Worm (Caenorhabditis elegans) whole organism, young adult: ENCODE data around the gene math-34.
"Not testable (repeated sequence)": the region's sequence is repeated elsewhere in the genome, so short reads cannot be mapped to it uniquely, and the experiment has no call there.

ENCODE experiments used
- C17E4.6 ChIP-seq: fragments of 200-800 bp; sonication (Bioruptor generic); IDR thresholded peaks from 2 replicates; pipeline ENCODE4 v1.3.6; 2022; ENCODE audit warnings: missing genetic modification reagents, missing genetic modification characterization, missing compliant biosample characterization
- F10E7.11 ChIP-seq: sonication (generic microtip); optimal IDR thresholded peaks from 2 replicates; lab custom pipeline; 2017; ENCODE audit warnings: mild to moderate bottlenecking, missing genetic modification characterization, moderate library complexity, missing compliant biosample characterization
- F23B12.7 ChIP-seq: sonication (generic microtip); optimal IDR thresholded peaks from 2 replicates; lab custom pipeline; 2017; ENCODE audit warnings: missing genetic modification characterization, mild to moderate bottlenecking, missing compliant biosample characterization, antibody characterized with exemption, moderate library complexity; ENCODE audit not compliant: insufficient read depth
- F49E8.2 ChIP-seq: sonication (generic microtip); optimal IDR thresholded peaks from 3 replicates; lab custom pipeline; 2017; ENCODE audit warnings: missing genetic modification characterization, mild to moderate bottlenecking, missing compliant biosample characterization, antibody characterized with exemption, moderate library complexity; ENCODE audit not compliant: insufficient read depth
- F52B5.7 ChIP-seq: sonication (generic microtip); optimal IDR thresholded peaks from 2 replicates; lab custom pipeline; 2016; ENCODE audit warnings: mild to moderate bottlenecking, missing genetic modification characterization, missing compliant biosample characterization
- K12H6.12 ChIP-seq: fragments of 200-800 bp; sonication (Bioruptor generic); optimal IDR thresholded peaks from 2 replicates; lab custom pipeline; 2018; ENCODE audit warnings: mild to moderate bottlenecking, missing genetic modification characterization, missing compliant biosample characterization
- T26A5.8 ChIP-seq: sonication (generic microtip); optimal IDR thresholded peaks from 2 replicates; lab custom pipeline; 2016; ENCODE audit warnings: missing genetic modification characterization, missing compliant biosample characterization
- Y95B8A.8 ChIP-seq: fragments of 200-800 bp; sonication (Bioruptor generic); IDR thresholded peaks from 2 replicates; pipeline ENCODE4 v1.3.6; 2022; ENCODE audit warnings: missing genetic modification reagents, missing genetic modification characterization, missing compliant biosample characterization
- ZK185.1 ChIP-seq: sonication (generic microtip); optimal IDR thresholded peaks from 2 replicates; lab custom pipeline; 2016; ENCODE audit warnings: mild to moderate bottlenecking, missing genetic modification characterization, missing compliant biosample characterization; ENCODE audit not compliant: poor library complexity, severe bottlenecking
- akir-1 ChIP-seq: fragments of 200-800 bp; sonication (Bioruptor generic); optimal IDR thresholded peaks from 2 replicates; lab custom pipeline; 2018; ENCODE audit warnings: mild to moderate bottlenecking, missing genetic modification characterization, moderate library complexity, missing compliant biosample characterization
- attf-5 ChIP-seq: fragments of 200-800 bp; sonication (Bioruptor generic); optimal IDR thresholded peaks from 2 replicates; lab custom pipeline; 2018; ENCODE audit warnings: mild to moderate bottlenecking, missing genetic modification characterization, missing compliant biosample characterization
- cebp-1 ChIP-seq, 2 experiments: fragments of 200-800 bp in 1 of 2; sonication (Bioruptor generic) in 1 of 2; sonication (generic microtip) in 1 of 2; IDR thresholded peaks in 1 of 2; optimal IDR thresholded peaks in 1 of 2; 2 replicates each; pipeline versions ENCODE4 v1.3.6 to Lab custom; 2017 to 2022; ENCODE audit warnings: missing compliant biosample characterization in 2 of 2, missing genetic modification characterization in 2 of 2, mild to moderate bottlenecking in 1 of 2, missing genetic modification reagents in 1 of 2, moderate library complexity in 1 of 2
- ceh-27 ChIP-seq: fragments of 200-800 bp; sonication (Bioruptor generic); optimal IDR thresholded peaks from 2 replicates; lab custom pipeline; 2018; ENCODE audit warnings: mild to moderate bottlenecking, missing genetic modification characterization, moderate library complexity, missing compliant biosample characterization
- ceh-58 ChIP-seq: fragments of 200-800 bp; sonication (Bioruptor generic); IDR thresholded peaks from 2 replicates; pipeline ENCODE4 v1.3.6; 2022; ENCODE audit warnings: missing genetic modification characterization, missing compliant biosample characterization
- ceh-79 ChIP-seq: sonication (generic microtip); optimal IDR thresholded peaks from 2 replicates; lab custom pipeline; 2017; ENCODE audit warnings: mild to moderate bottlenecking, missing genetic modification characterization, missing compliant biosample characterization
- egrh-3 ChIP-seq: fragments of 200-800 bp; sonication (Bioruptor generic); IDR thresholded peaks from 2 replicates; pipeline ENCODE4 v1.3.6; 2022; ENCODE audit warnings: missing genetic modification reagents, missing genetic modification characterization, missing compliant biosample characterization
- hlh-12 ChIP-seq: sonication (generic microtip); optimal IDR thresholded peaks from 2 replicates; lab custom pipeline; 2016; ENCODE audit warnings: missing genetic modification characterization, missing compliant biosample characterization
- hmg-1.2 ChIP-seq: fragments of 200-800 bp; sonication (Bioruptor generic); IDR thresholded peaks from 2 replicates; pipeline ENCODE4 v1.3.6; 2022; ENCODE audit warnings: missing genetic modification reagents, missing genetic modification characterization, missing compliant biosample characterization
- let-607 ChIP-seq, 2 experiments: fragments of 200-800 bp in 1 of 2; sonication (Bioruptor generic) in 1 of 2; sonication (generic microtip) in 1 of 2; optimal IDR thresholded peaks; 2 replicates each; lab custom pipeline; 2016 to 2018; ENCODE audit warnings: mild to moderate bottlenecking in 2 of 2, missing compliant biosample characterization in 2 of 2, missing genetic modification characterization in 2 of 2, moderate library complexity in 2 of 2, missing genotype in 1 of 2
- lin-54 ChIP-seq: fragments of 200-800 bp; sonication (Bioruptor generic); optimal IDR thresholded peaks from 2 replicates; lab custom pipeline; 2018; ENCODE audit warnings: mild to moderate bottlenecking, missing genetic modification characterization, missing compliant biosample characterization
- madf-10 ChIP-seq: sonication (generic microtip); optimal IDR thresholded peaks from 2 replicates; lab custom pipeline; 2016; ENCODE audit warnings: mild to moderate bottlenecking, missing genetic modification characterization, missing compliant biosample characterization
- mcd-1 ChIP-seq: fragments of 200-800 bp; sonication (Bioruptor generic); IDR thresholded peaks from 2 replicates; pipeline ENCODE4 v1.3.6; 2022; ENCODE audit warnings: missing genetic modification reagents, missing genetic modification characterization, missing compliant biosample characterization
- nfya-2 ChIP-seq: fragments of 200-800 bp; sonication (Bioruptor generic); IDR thresholded peaks from 2 replicates; pipeline ENCODE4 v1.3.6; 2022; ENCODE audit warnings: missing genetic modification reagents, missing genetic modification characterization, missing compliant biosample characterization
- nhr-120 ChIP-seq: fragments of 200-800 bp; sonication (Bioruptor generic); IDR thresholded peaks from 2 replicates; pipeline ENCODE4 v1.3.6; 2022; ENCODE audit warnings: missing genetic modification characterization, missing compliant biosample characterization
- nhr-179 ChIP-seq: sonication (generic microtip); optimal IDR thresholded peaks from 2 replicates; lab custom pipeline; 2016; ENCODE audit warnings: mild to moderate bottlenecking, missing genetic modification characterization, missing compliant biosample characterization
- nhr-90 ChIP-seq: sonication (generic microtip); optimal IDR thresholded peaks from 2 replicates; lab custom pipeline; 2016; ENCODE audit warnings: missing genotype, mild to moderate bottlenecking, missing genetic modification characterization, missing compliant biosample characterization
- pbrm-1 ChIP-seq: fragments of 200-800 bp; sonication (Bioruptor generic); IDR thresholded peaks from 2 replicates; pipeline ENCODE4 v1.3.6; 2022; ENCODE audit warnings: missing genetic modification reagents, missing genetic modification characterization, missing compliant biosample characterization
- repo-1 ChIP-seq: sonication (generic microtip); optimal IDR thresholded peaks from 2 replicates; lab custom pipeline; 2017; ENCODE audit warnings: mild to moderate bottlenecking, missing genetic modification characterization, missing compliant biosample characterization
- snpc-1.1 ChIP-seq: sonication (generic microtip); optimal IDR thresholded peaks from 2 replicates; lab custom pipeline; 2017; ENCODE audit warnings: missing genetic modification characterization, mild to moderate bottlenecking, missing compliant biosample characterization, antibody characterized with exemption, moderate library complexity, missing genotype, missing genetic modification reagents; ENCODE audit not compliant: insufficient read depth
- snpc-4 ChIP-seq, 5 experiments: fragments of 150-350 bp in 1 of 5; sonication (generic microtip) in 4 of 5; optimal IDR thresholded peaks; 2 replicates each; lab custom pipeline; 2014 to 2018; ENCODE audit warnings: missing genetic modification characterization in 5 of 5, missing biosample characterization in 3 of 5, antibody characterized with exemption in 2 of 5, mild to moderate bottlenecking in 2 of 5, missing compliant biosample characterization in 2 of 5, missing genotype in 2 of 5, moderate library complexity in 2 of 5, missing genetic modification reagents in 1 of 5
- somi-1 ChIP-seq: fragments of 200-800 bp; sonication (Bioruptor generic); optimal IDR thresholded peaks from 2 replicates; lab custom pipeline; 2018; ENCODE audit warnings: mild to moderate bottlenecking, missing genetic modification characterization, missing compliant biosample characterization
- sptf-2 ChIP-seq: fragments of 200-800 bp; sonication (Bioruptor generic); optimal IDR thresholded peaks from 2 replicates; lab custom pipeline; 2018; ENCODE audit warnings: mild to moderate bottlenecking, missing genetic modification characterization, missing compliant biosample characterization
- unc-62 ChIP-seq: fragments of 150-350 bp; optimal IDR thresholded peaks from 2 replicates; lab custom pipeline; 2014; ENCODE audit warnings: missing biosample characterization, missing genetic modification reagents, missing genetic modification characterization
- zfh-2 ChIP-seq: fragments of 200-800 bp; sonication (Bioruptor generic); conservative IDR thresholded peaks from 2 replicates; pipeline ENCODE4 v1.3.6; 2022; ENCODE audit warnings: missing genetic modification reagents, missing genetic modification characterization, missing compliant biosample characterization

The math-34 gene

ce11 chrII:1042227-1042626, 13.5 kb downstream of the math-34 start, which contains the start of gene fbxb-41:
Gene fbxb-41 (minus strand): TSS chrII:1042327.
- TF ChIP-seq ceh-79 (tag; lab: Kevin White, UChicago) (no peak), lin-54 (GFP tag; lab: Kevin White, UChicago) (no peak), F23B12.7 (tag; lab: Kevin White, UChicago) (no peak), nfya-2 (GFP tag; lab: Robert Waterston, UW) (no peak), nhr-120 (no peak), unc-62 (GFP tag; lab: Kevin White, UChicago) (no peak), sptf-2 (GFP tag; lab: Kevin White, UChicago) (no peak), ceh-27 (no peak), akir-1 (no peak), ceh-58 (GFP tag; lab: Robert Waterston, UW) (no peak), attf-5 (no peak), ZK185.1 (tag; lab: Kevin White, UChicago) (no peak), hlh-12 (no peak), nhr-90 (tag; lab: Kevin White, UChicago) (no peak), mcd-1 (GFP tag; lab: Robert Waterston, UW) (no peak), F49E8.2 (no peak)

ce11 chrII:1043932-1044331, 15.2 kb downstream of the math-34 start, which contains the start of gene fbxb-45:
Gene fbxb-45 (minus strand): TSS chrII:1044032.
- TF ChIP-seq egrh-3 (GFP tag; lab: Robert Waterston, UW); pbrm-1 (GFP tag; lab: Robert Waterston, UW); K12H6.12 (tag; lab: Kevin White, UChicago): not testable (repeated sequence)

- no peak for TF ChIP-seq repo-1 (tag; lab: Kevin White, UChicago)
- TF ChIP-seq Y95B8A.8 (GFP tag; lab: Robert Waterston, UW): no peak
- TF ChIP-seq nhr-179: no peak
- TF ChIP-seq T26A5.8 (tag; lab: Kevin White, UChicago): no peak
- no peak for TF ChIP-seq somi-1 (GFP tag; lab: Kevin White, UChicago)
- no peak for TF ChIP-seq C17E4.6 (GFP tag; lab: Robert Waterston, UW)
- no peak for TF ChIP-seq F10E7.11 (tag; lab: Kevin White, UChicago)
- TF ChIP-seq K12H6.12 (tag; lab: Kevin White, UChicago): no peak
- TF ChIP-seq madf-10: no peak
- TF ChIP-seq F52B5.7 (tag; lab: Kevin White, UChicago): no peak
- no peak for TF ChIP-seq ZK185.1 (tag; lab: Kevin White, UChicago)
- TF ChIP-seq cebp-1 (GFP tag; IDR thresholded peaks at IDR 0.05; lab: Robert Waterston, UW): no peak
- no peak for TF ChIP-seq cebp-1 (tag; optimal IDR thresholded peaks at IDR 0.05; lab: Kevin White, UChicago)
- no peak for TF ChIP-seq hmg-1.2 (GFP tag; lab: Robert Waterston, UW)
These were observed 16.9 kb downstream of the math-34 start, which contains the start of gene str-148 for ce11 chrII:1045692-1046091. Gene str-148 (plus strand): TSS chrII:1045992.

- TF ChIP-seq zfh-2 (GFP tag; lab: Robert Waterston, UW) (no peak), let-607 (tag; optimal IDR thresholded peaks at IDR 0.05; lab: Kevin White, UChicago) (no peak), snpc-1.1 (peak; percentile 80), snpc-4 (GFP tag; optimal IDR thresholded peaks at IDR 0.05; lab: Kevin White, UChicago) (peak; percentile 34), snpc-4 (tag; optimal IDR thresholded peaks at IDR 0.05; lab: Kevin White, UChicago) (peak in 2 of 4 experiments; percentile 83 to 91)
These were observed 18.2 kb downstream of the math-34 start for ce11 chrII:1046937-1047336.
